Fruit fly (Drosophila melanogaster) whole organism, embryonic: Measurements from ENCODE around the gene Polr1F.

Source experiments
- Antp ChIP-seq: fragments of 200-800 bp; sonication (Bioruptor generic); optimal IDR thresholded peaks from 3 replicates; lab custom pipeline; 2016; ENCODE audit warnings: missing biosample characterization, missing genetic modification characterization
- Asciz ChIP-seq: fragments of 200-800 bp; sonication (Bioruptor generic); optimal IDR thresholded peaks from 2 replicates; lab custom pipeline; 2017; ENCODE audit warnings: missing biosample characterization, mild to moderate bottlenecking, missing genetic modification characterization, missing genetic modification reagents
- Blimp-1 ChIP-seq: fragments of 200-800 bp; sonication (Bioruptor generic); optimal IDR thresholded peaks from 3 replicates; lab custom pipeline; 2018; ENCODE audit warnings: missing biosample characterization, missing genetic modification characterization, mild to moderate bottlenecking, moderate library complexity, missing genetic modification reagents
- CG14050 ChIP-seq: fragments of 200-800 bp; sonication (Bioruptor generic); IDR thresholded peaks from 3 replicates; pipeline ENCODE4 v1.3.6; 2022; ENCODE audit warnings: missing biosample characterization, missing genetic modification characterization
- CG14441 ChIP-seq: fragments of 200-800 bp; sonication (Bioruptor generic); IDR thresholded peaks from 2 replicates; pipeline ENCODE4 v1.3.6; 2022; ENCODE audit warnings: missing biosample characterization, missing genetic modification characterization
- CG15269 ChIP-seq: fragments of 200-800 bp; sonication (Bioruptor generic); optimal IDR thresholded peaks from 2 replicates; lab custom pipeline; 2018; ENCODE audit warnings: missing biosample characterization, mild to moderate bottlenecking, missing genetic modification characterization, moderate library complexity
- CG1647 ChIP-seq: fragments of 200-800 bp; sonication (Bioruptor generic); optimal IDR thresholded peaks from 3 replicates; lab custom pipeline; 2016; ENCODE audit warnings: missing biosample characterization, missing genetic modification characterization
- CG17361 ChIP-seq: fragments of 200-800 bp; sonication (Bioruptor generic); IDR thresholded peaks from 3 replicates; pipeline ENCODE4 v1.3.6; 2022; ENCODE audit warnings: missing biosample characterization, missing genetic modification characterization
- CG17568 ChIP-seq: fragments of 200-800 bp; sonication (Bioruptor generic); optimal IDR thresholded peaks from 2 replicates; lab custom pipeline; 2018; ENCODE audit warnings: missing biosample characterization, mild to moderate bottlenecking, missing genetic modification characterization, moderate library complexity
- CG18262 ChIP-seq: fragments of 200-800 bp; optimal IDR thresholded peaks from 3 replicates; lab custom pipeline; 2019; ENCODE audit warnings: missing biosample characterization, mild to moderate bottlenecking, missing genetic modification characterization, moderate library complexity
- CG31365 ChIP-seq: fragments of 200-800 bp; sonication (Bioruptor generic); optimal IDR thresholded peaks from 2 replicates; lab custom pipeline; 2018; ENCODE audit warnings: missing biosample characterization, mild to moderate bottlenecking, missing genetic modification characterization
- CG33213 ChIP-seq: fragments of 200-800 bp; sonication (Bioruptor generic); optimal IDR thresholded peaks from 3 replicates; lab custom pipeline; 2016; ENCODE audit warnings: missing biosample characterization, missing genetic modification characterization
- CG34376 ChIP-seq: fragments of 200-800 bp; sonication (Bioruptor generic); optimal IDR thresholded peaks from 2 replicates; lab custom pipeline; 2018; ENCODE audit warnings: missing biosample characterization, mild to moderate bottlenecking, missing genetic modification characterization
- CG3847 ChIP-seq: fragments of 200-800 bp; sonication (Bioruptor generic); IDR thresholded peaks from 2 replicates; pipeline ENCODE4 v1.3.6; 2022; ENCODE audit warnings: missing biosample characterization, missing genetic modification characterization
- CG5245 ChIP-seq: fragments of 200-800 bp; sonication (Bioruptor generic); optimal IDR thresholded peaks from 3 replicates; lab custom pipeline; 2016; ENCODE audit warnings: missing biosample characterization, missing genetic modification characterization
- CG5953 ChIP-seq: fragments of 200-800 bp; sonication (Bioruptor generic); IDR thresholded peaks from 2 replicates; pipeline ENCODE4 v1.3.6; 2022; ENCODE audit warnings: missing biosample characterization, missing genetic modification characterization
- CG6765 ChIP-seq: fragments of 200-800 bp; sonication (Bioruptor generic); optimal IDR thresholded peaks from 3 replicates; lab custom pipeline; 2017; ENCODE audit warnings: missing biosample characterization, mild to moderate bottlenecking, missing genetic modification characterization
- Dfd ChIP-seq, 2 experiments: fragments of >200 bp; optimal IDR thresholded peaks; 2 replicates each; lab custom pipeline; 2017; ENCODE audit warnings: missing biosample characterization in 2 of 2, missing genetic modification characterization in 2 of 2
- H2.0 ChIP-seq: fragments of 200-800 bp; sonication (Bioruptor generic); IDR thresholded peaks from 2 replicates; pipeline ENCODE4 v1.3.6; 2022; ENCODE audit warnings: missing biosample characterization, missing genetic modification characterization
- Lim3 ChIP-seq: fragments of 200-800 bp; sonication (Bioruptor generic); IDR thresholded peaks from 2 replicates; pipeline ENCODE4 v1.3.6; 2022; ENCODE audit warnings: missing biosample characterization, missing genetic modification characterization
- Nf-YC ChIP-seq: fragments of 200-800 bp; optimal IDR thresholded peaks from 3 replicates; lab custom pipeline; 2019; ENCODE audit warnings: missing biosample characterization, mild to moderate bottlenecking, missing genetic modification characterization, moderate library complexity
- NfI ChIP-seq: fragments of 200-800 bp; sonication (Bioruptor generic); optimal IDR thresholded peaks from 3 replicates; lab custom pipeline; 2018; ENCODE audit warnings: missing biosample characterization, mild to moderate bottlenecking, missing genetic modification characterization, moderate library complexity
- Opbp ChIP-seq: fragments of 200-800 bp; sonication (Bioruptor generic); IDR thresholded peaks from 3 replicates; pipeline ENCODE4 v1.3.6; 2022; ENCODE audit warnings: missing biosample characterization, missing genetic modification characterization; ENCODE audit not compliant: partially characterized antibody
- Rfx ChIP-seq: fragments of 200-800 bp; sonication (Bioruptor generic); IDR thresholded peaks from 2 replicates; pipeline ENCODE4 v1.3.6; 2022; ENCODE audit warnings: missing biosample characterization, missing genetic modification characterization
- Sin3A ChIP-seq: fragments of >200 bp; optimal IDR thresholded peaks from 2 replicates; lab custom pipeline; 2018
- Sry-β ChIP-seq: fragments of 200-800 bp; sonication (Bioruptor generic); optimal IDR thresholded peaks from 2 replicates; lab custom pipeline; 2018; ENCODE audit warnings: missing biosample characterization, mild to moderate bottlenecking, missing genetic modification characterization, moderate library complexity
- Tbp ChIP-seq: fragments of >200 bp; optimal IDR thresholded peaks from 2 replicates; lab custom pipeline; 2018; ENCODE audit warnings: missing biosample characterization, missing genetic modification characterization
- abd-A ChIP-seq: fragments of 200-800 bp; sonication (Bioruptor generic); optimal IDR thresholded peaks from 3 replicates; lab custom pipeline; 2019; ENCODE audit warnings: missing biosample characterization, mild to moderate bottlenecking, missing genetic modification characterization, moderate library complexity
- ara ChIP-seq: fragments of 200-800 bp; sonication (Bioruptor generic); IDR thresholded peaks from 2 replicates; pipeline ENCODE4 v1.3.6; 2022; ENCODE audit warnings: missing biosample characterization, missing genetic modification characterization
- ash1 ChIP-seq: fragments of 200-800 bp; sonication (Bioruptor generic); optimal IDR thresholded peaks from 2 replicates; lab custom pipeline; 2018; ENCODE audit warnings: missing biosample characterization, mild to moderate bottlenecking, missing genetic modification characterization
- bigmax ChIP-seq: fragments of 200-800 bp; sonication (Bioruptor generic); optimal IDR thresholded peaks from 2 replicates; lab custom pipeline; 2018; ENCODE audit warnings: missing biosample characterization, mild to moderate bottlenecking, missing genetic modification characterization
- cg ChIP-seq: fragments of 200-800 bp; sonication (Bioruptor generic); optimal IDR thresholded peaks from 3 replicates; lab custom pipeline; 2019; ENCODE audit warnings: missing biosample characterization, mild to moderate bottlenecking, missing genetic modification characterization, moderate library complexity
- cwo ChIP-seq: fragments of 200-800 bp; sonication (Bioruptor generic); optimal IDR thresholded peaks from 3 replicates; lab custom pipeline; 2017; ENCODE audit warnings: missing biosample characterization, missing genetic modification characterization, mild to moderate bottlenecking, moderate library complexity, missing genetic modification reagents
- dysf ChIP-seq: fragments of 200-800 bp; sonication (Bioruptor generic); IDR thresholded peaks from 3 replicates; pipeline ENCODE4 v1.3.6; 2022; ENCODE audit warnings: missing biosample characterization, missing genetic modification characterization
- ewg ChIP-seq: fragments of 200-800 bp; sonication (Bioruptor generic); optimal IDR thresholded peaks from 3 replicates; lab custom pipeline; 2017; ENCODE audit warnings: mild to moderate bottlenecking, missing biosample characterization, missing genetic modification reagents, missing genetic modification characterization
- fd3F ChIP-seq: fragments of 200-800 bp; sonication (Bioruptor generic); optimal IDR thresholded peaks from 2 replicates; lab custom pipeline; 2018; ENCODE audit warnings: missing biosample characterization, mild to moderate bottlenecking, missing genetic modification characterization, moderate library complexity
- gro ChIP-seq: fragments of 200-800 bp; sonication (Bioruptor generic); optimal IDR thresholded peaks from 2 replicates; lab custom pipeline; 2016; ENCODE audit warnings: missing biosample characterization, missing genetic modification characterization
- gt ChIP-seq: fragments of 200-800 bp; sonication (Bioruptor generic); IDR thresholded peaks from 2 replicates; pipeline ENCODE4 v1.3.6; 2022; ENCODE audit warnings: missing biosample characterization, missing genetic modification characterization
- jing ChIP-seq: fragments of 200-800 bp; sonication (Bioruptor generic); optimal IDR thresholded peaks from 2 replicates; lab custom pipeline; 2018; ENCODE audit warnings: missing biosample characterization, mild to moderate bottlenecking, missing genetic modification characterization
- kah ChIP-seq: fragments of 200-800 bp; sonication (Bioruptor generic); optimal IDR thresholded peaks from 2 replicates; lab custom pipeline; 2018; ENCODE audit warnings: missing biosample characterization, mild to moderate bottlenecking, missing genetic modification characterization
- lab ChIP-seq: fragments of 200-800 bp; sonication (Bioruptor generic); optimal IDR thresholded peaks from 3 replicates; lab custom pipeline; 2017; ENCODE audit warnings: missing biosample characterization, missing genetic modification characterization, mild to moderate bottlenecking, moderate library complexity, missing genetic modification reagents
- lbe ChIP-seq: fragments of 200-800 bp; sonication (Bioruptor generic); optimal IDR thresholded peaks from 2 replicates; lab custom pipeline; 2016; ENCODE audit warnings: missing biosample characterization, mild to moderate bottlenecking, missing genetic modification characterization
- lola ChIP-seq, 3 experiments: fragments of >200 bp in 2 of 3; fragments of 200-800 bp in 1 of 3; sonication (Bioruptor generic) in 1 of 3; optimal IDR thresholded peaks; 2 replicates each; lab custom pipeline; 2017 to 2019; ENCODE audit warnings: missing biosample characterization in 3 of 3, missing genetic modification characterization in 3 of 3, mild to moderate bottlenecking in 1 of 3, moderate library complexity in 1 of 3
- onecut ChIP-seq: fragments of 200-800 bp; sonication (Bioruptor generic); IDR thresholded peaks from 2 replicates; pipeline ENCODE4 v1.3.6; 2022; ENCODE audit warnings: missing biosample characterization, missing genetic modification characterization
- schlank ChIP-seq: fragments of 200-800 bp; sonication (Bioruptor generic); optimal IDR thresholded peaks from 2 replicates; lab custom pipeline; 2018; ENCODE audit warnings: missing biosample characterization, mild to moderate bottlenecking, missing genetic modification characterization
- sens-2 ChIP-seq: fragments of 200-800 bp; sonication (Bioruptor generic); IDR thresholded peaks from 2 replicates; pipeline ENCODE4 v1.3.6; 2022; ENCODE audit warnings: missing biosample characterization, missing genetic modification characterization
- ssp ChIP-seq: fragments of 200-800 bp; sonication (Bioruptor generic); IDR thresholded peaks from 2 replicates; pipeline ENCODE4 v1.3.6; 2022; ENCODE audit warnings: missing biosample characterization, missing genetic modification characterization
- stc ChIP-seq: fragments of 200-800 bp; sonication (Bioruptor generic); IDR thresholded peaks from 2 replicates; pipeline ENCODE4 v1.3.6; 2022; ENCODE audit warnings: missing biosample characterization, missing genetic modification characterization
- tio ChIP-seq: fragments of 200-800 bp; sonication (Bioruptor generic); optimal IDR thresholded peaks from 2 replicates; lab custom pipeline; 2017; ENCODE audit warnings: missing biosample characterization, missing genetic modification characterization, inconsistent platforms
- usp ChIP-seq: fragments of >200 bp; optimal IDR thresholded peaks from 2 replicates; lab custom pipeline; 2017; ENCODE audit warnings: missing biosample characterization, missing genetic modification characterization

Gene Polr1F

DNA sequence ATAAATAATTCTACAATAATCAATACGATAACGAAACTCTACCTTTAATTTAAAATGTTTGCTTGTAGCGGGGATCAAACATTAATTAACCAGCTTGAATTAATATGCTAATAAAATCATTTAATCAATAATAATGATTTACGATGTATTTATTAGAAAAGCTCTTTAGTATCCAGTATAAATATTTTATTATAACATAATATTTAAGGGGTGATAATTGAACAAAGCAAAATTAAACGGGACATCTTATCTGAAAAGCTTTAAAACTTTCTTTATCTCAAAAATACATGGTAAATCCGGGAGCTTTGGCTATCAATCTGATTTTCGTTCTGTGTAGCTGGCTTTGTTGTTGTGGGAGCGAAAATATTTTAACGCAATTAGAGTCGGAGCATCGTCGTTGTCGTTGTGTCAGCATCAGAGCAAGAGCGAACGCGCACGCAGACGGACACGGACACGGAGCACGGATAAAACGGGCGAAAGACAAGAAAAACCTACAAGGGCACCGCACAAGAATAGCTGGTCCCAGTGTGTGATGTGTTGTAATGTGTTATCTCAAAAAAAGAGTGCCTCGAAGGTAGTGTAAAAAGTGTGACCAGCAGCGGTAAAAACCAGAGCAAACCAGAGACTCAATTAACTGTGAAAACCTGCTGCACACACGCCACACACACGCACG is 33.0 kb downstream of the Polr1F start, which contains the start of gene Nlg2 (continued):
- TF ChIP-seq CG5245 (no peak), abd-A (tag; lab: Kevin White, UChicago) (no peak), usp (no peak), tio (GFP tag; lab: Kevin White, UChicago) (peak; percentile 68), kah (GFP tag; lab: Kevin White, UChicago) (no peak), Sin3A (no peak), ash1 (no peak), Nf-YC (tag; lab: Kevin White, UChicago) (peak; percentile 64), CG31365 (tag; lab: Kevin White, UChicago) (no peak), fd3F (GFP tag; lab: Kevin White, UChicago) (peak; percentile 37), Lim3 (no peak), CG14441 (GFP tag; lab: Robert Waterston, UW) (no peak), CG34376 (GFP tag; lab: Kevin White, UChicago) (peak; percentile 40), H2.0 (GFP tag; lab: Robert Waterston, UW) (no peak), sens-2 (GFP tag; lab: Robert Waterston, UW) (no peak), dysf (GFP tag; lab: Robert Waterston, UW) (peak; percentile 58; the same call in 2 of the 3 replicates), CG14050 (GFP tag; lab: Robert Waterston, UW) (no peak), Asciz (GFP tag; lab: Kevin White, UChicago) (peak; percentile 54), Tbp (GFP tag; lab: Kevin White, UChicago) (no peak), CG17361 (GFP tag; lab: Robert Waterston, UW) (peak; percentile 87; the same call in 2 of the 3 replicates), Rfx (0 out of 2 replicates have a peak, but pooled peaks have one; percentile 13), ssp (GFP tag; lab: Robert Waterston, UW) (no peak), schlank (no peak), cg (GFP tag; lab: Kevin White, UChicago) (no peak), NfI (GFP tag; lab: Kevin White, UChicago) (peak; percentile 52), lab (GFP tag; lab: Kevin White, UChicago) (peak; percentile 64), lbe (GFP tag; lab: Kevin White, UChicago) (no peak), CG3847 (0 out of 2 replicates have a peak, but pooled peaks have one; percentile 24), ara (GFP tag; lab: Robert Waterston, UW) (no peak), CG5953 (GFP tag; lab: Robert Waterston, UW) (no peak), CG1647 (no peak), CG18262 (tag; lab: Kevin White, UChicago) (peak; percentile 74), lola (GFP tag; optimal IDR thresholded peaks at IDR 0.05; lab: Kevin White, UChicago) (no peak), gt (no peak), CG33213 (GFP tag; lab: Kevin White, UChicago) (no peak), ewg (no peak), CG15269 (tag; lab: Kevin White, UChicago) (peak; percentile 73), gro (GFP tag; lab: Kevin White, UChicago) (no peak), CG17568 (GFP tag; lab: Kevin White, UChicago) (no peak), jing (GFP tag; lab: Kevin White, UChicago) (no peak), CG6765 (GFP tag; lab: Kevin White, UChicago) (peak; percentile 63), Sry-β (GFP tag; lab: Kevin White, UChicago) (no peak), Antp (no peak), Blimp-1 (peak; percentile 48), Dfd (GFP tag; optimal IDR thresholded peaks at IDR 0.05; lab: Kevin White, UChicago) (no peak), stc (GFP tag; lab: Robert Waterston, UW) (no peak), onecut (GFP tag; lab: Robert Waterston, UW) (no peak), Opbp (GFP tag; lab: Robert Waterston, UW) (no peak), cwo (GFP tag; lab: Kevin White, UChicago) (peak; percentile 62), bigmax (no peak)
